Worm (Caenorhabditis elegans) whole organism, L2 larva: ENCODE results near the gene F53H1.3.

Experiments
- C34F6.9 ChIP-seq: fragments of 150-350 bp; optimal IDR thresholded peaks from 2 replicates; lab custom pipeline; 2014; ENCODE audit warnings: missing biosample characterization, missing genetic modification characterization
- F13H6.1 ChIP-seq: sonication (generic microtip); optimal IDR thresholded peaks from 2 replicates; lab custom pipeline; 2016; ENCODE audit warnings: missing genetic modification characterization, missing compliant biosample characterization
- Y55F3AM.14 ChIP-seq: fragments of 200-800 bp; sonication (Bioruptor generic); optimal IDR thresholded peaks from 2 replicates; lab custom pipeline; 2018; ENCODE audit warnings: mild to moderate bottlenecking, missing genetic modification characterization, missing compliant biosample characterization
- ZK546.5 ChIP-seq: sonication (generic microtip); optimal IDR thresholded peaks from 2 replicates; lab custom pipeline; 2017; ENCODE audit warnings: missing biosample characterization, missing genetic modification characterization
- aly-2 ChIP-seq: fragments of 150-350 bp; optimal IDR thresholded peaks from 2 replicates; lab custom pipeline; 2014; ENCODE audit warnings: missing biosample characterization, missing genetic modification characterization
- ama-1 ChIP-seq: fragments of 150-350 bp; optimal IDR thresholded peaks from 2 replicates; lab custom pipeline; 2018; ENCODE audit warnings: inconsistent platforms
- ceh-16 ChIP-seq: fragments of 150-350 bp; optimal IDR thresholded peaks from 2 replicates; lab custom pipeline; 2014; ENCODE audit warnings: missing biosample characterization, missing genetic modification characterization
- crh-2 ChIP-seq: sonication (generic microtip); optimal IDR thresholded peaks from 2 replicates; lab custom pipeline; 2017; ENCODE audit warnings: missing biosample characterization, missing genetic modification characterization
- egl-27 ChIP-seq: sonication (generic microtip); optimal IDR thresholded peaks from 3 replicates; lab custom pipeline; 2017; ENCODE audit warnings: missing biosample characterization, missing genetic modification reagents, missing genetic modification characterization
- elt-1 ChIP-seq: fragments of 150-350 bp; optimal IDR thresholded peaks from 2 replicates; lab custom pipeline; 2014; ENCODE audit warnings: missing biosample characterization, missing genetic modification characterization
- elt-3 ChIP-seq: sonication (generic microtip); optimal IDR thresholded peaks from 2 replicates; lab custom pipeline; 2017; ENCODE audit warnings: missing biosample characterization, missing genetic modification characterization
- fos-1 ChIP-seq: fragments of 150-350 bp; optimal IDR thresholded peaks from 2 replicates; lab custom pipeline; 2014; ENCODE audit warnings: missing biosample characterization, missing genetic modification characterization
- gmeb-1 ChIP-seq: fragments of 150-350 bp; optimal IDR thresholded peaks from 2 replicates; lab custom pipeline; 2014; ENCODE audit warnings: missing biosample characterization, missing genetic modification characterization
- lin-11 ChIP-seq: fragments of 150-350 bp; sonication (generic microtip); optimal IDR thresholded peaks from 2 replicates; lab custom pipeline; 2014; ENCODE audit warnings: missing biosample characterization, missing genetic modification characterization, inconsistent platforms, mixed read lengths
- lin-13 ChIP-seq: fragments of 150-350 bp; optimal IDR thresholded peaks from 2 replicates; lab custom pipeline; 2014; ENCODE audit warnings: missing biosample characterization, missing genetic modification reagents, missing genetic modification characterization
- lin-39 ChIP-seq: fragments of 150-350 bp; optimal IDR thresholded peaks from 2 replicates; lab custom pipeline; 2014; ENCODE audit warnings: missing biosample characterization, missing genetic modification reagents, missing genetic modification characterization
- lsy-2 ChIP-seq, 2 experiments: fragments of 150-350 bp in 1 of 2; sonication (generic microtip) in 1 of 2; optimal IDR thresholded peaks; 2 replicates each; lab custom pipeline; 2014 to 2017; ENCODE audit warnings: missing biosample characterization in 2 of 2, missing genetic modification characterization in 2 of 2
- mab-5 ChIP-seq: fragments of 150-350 bp; optimal IDR thresholded peaks from 2 replicates; lab custom pipeline; 2014; ENCODE audit warnings: missing biosample characterization, missing genetic modification characterization
- mdl-1 ChIP-seq, 2 experiments: fragments of 150-350 bp in 1 of 2; sonication (generic microtip) in 1 of 2; optimal IDR thresholded peaks; 2 replicates each; lab custom pipeline; 2017; ENCODE audit warnings: missing biosample characterization in 2 of 2, missing genetic modification characterization in 2 of 2
- nhr-11 ChIP-seq: fragments of 150-350 bp; optimal IDR thresholded peaks from 2 replicates; lab custom pipeline; 2014; ENCODE audit warnings: missing biosample characterization, missing genetic modification characterization
- nhr-12 ChIP-seq: fragments of 150-350 bp; optimal IDR thresholded peaks from 2 replicates; lab custom pipeline; 2014; ENCODE audit warnings: missing biosample characterization, missing genetic modification characterization
- nhr-21 ChIP-seq: fragments of 150-350 bp; optimal IDR thresholded peaks from 2 replicates; lab custom pipeline; 2014; ENCODE audit warnings: missing biosample characterization, missing genetic modification characterization
- nhr-23 ChIP-seq: fragments of 150-350 bp; optimal IDR thresholded peaks from 2 replicates; lab custom pipeline; 2014; ENCODE audit warnings: missing biosample characterization, missing genetic modification reagents, missing genetic modification characterization
- nhr-25 ChIP-seq: fragments of 150-350 bp; sonication (generic microtip); optimal IDR thresholded peaks from 3 replicates; lab custom pipeline; 2014; ENCODE audit warnings: missing biosample characterization, missing genetic modification characterization
- nhr-77 ChIP-seq: fragments of 150-350 bp; optimal IDR thresholded peaks from 2 replicates; lab custom pipeline; 2014; ENCODE audit warnings: missing biosample characterization, missing genetic modification characterization
- peb-1 ChIP-seq: fragments of 150-350 bp; optimal IDR thresholded peaks from 2 replicates; lab custom pipeline; 2014; ENCODE audit warnings: missing biosample characterization, missing genetic modification characterization
- sma-3 ChIP-seq: sonication (generic microtip); optimal IDR thresholded peaks from 2 replicates; lab custom pipeline; 2016; ENCODE audit warnings: missing genetic modification reagents, missing genetic modification characterization, missing compliant biosample characterization
- sma-9 ChIP-seq, 2 experiments: fragments of 150-350 bp in 1 of 2; sonication (generic microtip) in 1 of 2; optimal IDR thresholded peaks; 2 replicates each; lab custom pipeline; 2014 to 2016; ENCODE audit warnings: missing genetic modification characterization in 2 of 2, mild to moderate bottlenecking in 1 of 2, missing biosample characterization in 1 of 2, missing compliant biosample characterization in 1 of 2, missing genetic modification reagents in 1 of 2, moderate library complexity in 1 of 2
- snpc-4 ChIP-seq: fragments of 150-350 bp; optimal IDR thresholded peaks from 2 replicates; lab custom pipeline; 2014; ENCODE audit warnings: missing biosample characterization, missing genetic modification characterization
- unc-55 ChIP-seq: fragments of 150-350 bp; sonication (generic microtip); optimal IDR thresholded peaks from 3 replicates; lab custom pipeline; 2014; ENCODE audit warnings: missing biosample characterization, missing genetic modification reagents, missing genetic modification characterization
- unc-62 ChIP-seq: fragments of 150-350 bp; optimal IDR thresholded peaks from 2 replicates; lab custom pipeline; 2014; ENCODE audit warnings: missing biosample characterization, missing genetic modification reagents, missing genetic modification characterization
- zag-1 ChIP-seq: fragments of 150-350 bp; optimal IDR thresholded peaks from 2 replicates; lab custom pipeline; 2014; ENCODE audit warnings: missing biosample characterization, missing genetic modification characterization
- ztf-1 ChIP-seq: fragments of 200-800 bp; sonication (Bioruptor generic); conservative IDR thresholded peaks from 2 replicates; pipeline ENCODE4 v1.3.6; 2022; ENCODE audit warnings: missing genetic modification characterization, missing compliant biosample characterization
- ztf-11 ChIP-seq: sonication (generic microtip); optimal IDR thresholded peaks from 2 replicates; lab custom pipeline; 2017; ENCODE audit warnings: missing biosample characterization, missing genetic modification characterization
- ztf-4 ChIP-seq: fragments of 150-350 bp; optimal IDR thresholded peaks from 2 replicates; lab custom pipeline; 2014; ENCODE audit warnings: missing biosample characterization, missing genetic modification characterization

The F53H1.3 gene

DNA sequence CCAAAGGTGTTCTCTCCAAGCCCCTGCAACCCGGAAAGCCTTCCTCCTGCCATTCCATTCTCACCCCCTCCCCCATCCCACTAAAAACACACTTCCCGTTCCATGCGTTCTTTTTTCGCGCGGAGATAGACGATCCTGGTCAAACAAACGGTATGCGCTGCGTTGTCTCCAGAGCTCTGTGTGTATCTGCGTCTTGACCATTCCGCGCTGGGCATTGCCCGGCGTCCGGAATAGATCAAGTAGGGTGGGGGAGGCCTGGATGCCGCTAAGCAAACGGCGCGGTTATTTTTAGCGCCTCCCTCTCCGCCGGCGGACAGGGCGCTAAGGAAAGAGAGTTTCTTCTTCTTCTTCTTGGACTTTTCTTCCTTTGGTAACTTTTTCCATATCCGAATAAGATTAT, 46.3 kb downstream of the F53H1.3 start:
- no peak for TF ChIP-seq nhr-12 (tag; lab: Kevin White, UChicago)
- TF ChIP-seq nhr-23 (tag; lab: Kevin White, UChicago) = no peak
- no peak for TF ChIP-seq ama-1 (lab: Kevin White, UChicago)
- no peak for TF ChIP-seq aly-2 (tag; lab: Kevin White, UChicago)
- no peak for TF ChIP-seq gmeb-1 (tag; lab: Kevin White, UChicago)
- TF ChIP-seq mab-5 (tag; lab: Kevin White, UChicago) = no peak
- TF ChIP-seq nhr-25 (tag; lab: Kevin White, UChicago) = no peak
- no peak for TF ChIP-seq elt-3
- TF ChIP-seq nhr-11 = no peak
- TF ChIP-seq lin-39 (tag; lab: Kevin White, UChicago) = no peak
- no peak for TF ChIP-seq ZK546.5 (tag; lab: Kevin White, UChicago)
- no peak for TF ChIP-seq egl-27
- TF ChIP-seq mdl-1 (tag; optimal IDR thresholded peaks at IDR 0.05; lab: Kevin White, UChicago) = no peak
- no peak for TF ChIP-seq nhr-21
- TF ChIP-seq lsy-2 (tag; optimal IDR thresholded peaks at IDR 0.05; lab: Kevin White, UChicago) = no peak
- TF ChIP-seq Y55F3AM.14 (GFP tag; lab: Kevin White, UChicago) = no peak
- TF ChIP-seq fos-1 = no peak
- TF ChIP-seq, all 48 proteins: peak for 0

DNA sequence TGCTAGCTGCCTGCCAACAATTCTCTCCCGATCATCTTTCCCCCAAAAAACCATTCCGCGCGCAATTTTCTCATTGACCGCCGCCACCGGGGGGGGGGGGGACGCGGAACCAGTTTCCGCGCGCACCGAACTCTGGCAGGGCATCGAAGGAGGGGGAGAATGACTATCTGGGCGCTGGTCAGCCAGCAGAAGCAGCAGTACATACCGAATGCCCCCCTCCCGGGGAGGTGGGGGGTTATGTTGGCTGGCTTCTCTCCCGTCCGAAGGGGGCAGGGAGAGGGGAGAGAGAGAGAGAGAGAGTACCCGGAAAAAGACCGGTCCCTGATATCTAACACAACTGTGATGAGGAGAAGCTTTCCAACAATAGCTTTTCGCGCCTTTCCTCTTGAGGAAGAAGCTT, 48.7 kb downstream of the F53H1.3 start:
- no peak for TF ChIP-seq nhr-77
- TF ChIP-seq C34F6.9 (tag; lab: Kevin White, UChicago) = no peak
- no peak for TF ChIP-seq aly-2 (tag; lab: Kevin White, UChicago)
- TF ChIP-seq zag-1 = no peak
- TF ChIP-seq ztf-1 (GFP tag; lab: Robert Waterston, UW) = no peak
- no peak for TF ChIP-seq snpc-4 (tag; lab: Kevin White, UChicago)
- no peak for TF ChIP-seq elt-1
- no peak for TF ChIP-seq F13H6.1 (tag; lab: Kevin White, UChicago)
- no peak for TF ChIP-seq mab-5 (tag; lab: Kevin White, UChicago)
- no peak for TF ChIP-seq lin-13 (GFP tag; lab: Kevin White, UChicago)
- no peak for TF ChIP-seq ZK546.5 (tag; lab: Kevin White, UChicago)
- TF ChIP-seq peb-1 (tag; lab: Kevin White, UChicago) = no peak
- no peak for TF ChIP-seq crh-2 (tag; lab: Kevin White, UChicago)
- no peak for TF ChIP-seq mdl-1 (tag; optimal IDR thresholded peaks at IDR 0.05; lab: Kevin White, UChicago)
- no peak for TF ChIP-seq fos-1
- no peak for TF ChIP-seq lin-11 (tag; lab: Kevin White, UChicago)
- no peak for TF ChIP-seq unc-62 (GFP tag; lab: Kevin White, UChicago)

DNA sequence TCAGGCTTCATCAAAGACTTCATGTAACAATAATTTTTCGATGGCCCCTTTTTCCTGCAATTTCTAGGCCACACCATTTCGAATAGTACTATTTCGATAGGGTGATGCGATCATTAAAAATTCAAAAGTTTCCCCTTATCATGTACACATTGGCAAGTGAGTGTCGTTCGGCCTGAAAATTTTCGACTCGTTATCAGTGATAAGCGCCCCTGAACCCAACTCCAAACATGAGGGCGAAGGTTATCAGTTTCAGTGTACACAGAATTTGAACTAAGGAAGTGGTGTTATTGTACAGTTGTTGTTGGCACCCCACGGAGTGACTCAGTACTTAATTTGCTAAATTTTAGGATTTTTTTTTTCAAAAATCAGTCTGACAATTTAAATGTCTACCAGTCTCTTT, 50.0 kb downstream of the F53H1.3 start:
- peak; percentile 6 for TF ChIP-seq sma-3
- TF ChIP-seq snpc-4 (tag; lab: Kevin White, UChicago) = no peak
- peak; percentile 96 for TF ChIP-seq fos-1
- no peak for TF ChIP-seq nhr-21
- TF ChIP-seq sma-9 (GFP tag; optimal IDR thresholded peaks at IDR 0.05; lab: Kevin White, UChicago) = peak; percentile 66
- TF ChIP-seq sma-9 (tag; optimal IDR thresholded peaks at IDR 0.05; lab: Kevin White, UChicago) = no peak
- TF ChIP-seq F13H6.1 (tag; lab: Kevin White, UChicago) = peak; percentile 48

DNA sequence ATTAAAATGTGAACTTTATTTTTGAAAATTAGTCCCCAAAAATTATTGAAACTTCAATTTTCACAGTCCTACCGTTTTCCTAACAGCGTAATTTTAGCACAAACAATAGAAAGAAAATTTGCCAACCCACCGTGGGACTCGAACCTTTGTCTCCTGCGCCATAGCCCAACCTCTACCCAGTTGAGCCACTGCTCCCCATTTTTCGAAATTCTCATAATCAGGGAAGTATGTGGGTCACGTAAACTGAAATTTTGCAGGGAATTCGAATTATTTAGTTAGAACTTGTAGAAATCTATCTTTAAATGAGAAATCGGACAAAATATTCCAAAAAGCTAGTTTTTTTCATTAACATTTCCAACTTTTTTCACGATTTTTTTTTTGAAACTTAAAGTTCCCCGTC, 51.4 kb downstream of the F53H1.3 start:
- no peak for TF ChIP-seq ztf-11 (tag; lab: Kevin White, UChicago)
- no peak for TF ChIP-seq nhr-23 (tag; lab: Kevin White, UChicago)
- TF ChIP-seq nhr-25 (tag; lab: Kevin White, UChicago) = no peak
- TF ChIP-seq aly-2 (tag; lab: Kevin White, UChicago) = no peak
- no peak for TF ChIP-seq ZK546.5 (tag; lab: Kevin White, UChicago)
- TF ChIP-seq mab-5 (tag; lab: Kevin White, UChicago) = no peak
- TF ChIP-seq snpc-4 (tag; lab: Kevin White, UChicago) = no peak
- no peak for TF ChIP-seq egl-27
- no peak for TF ChIP-seq ztf-1 (GFP tag; lab: Robert Waterston, UW)
- no peak for TF ChIP-seq ceh-16 (tag; lab: Kevin White, UChicago)
- TF ChIP-seq nhr-21 = no peak
- no peak for TF ChIP-seq elt-1
- TF ChIP-seq sma-9 (GFP tag; optimal IDR thresholded peaks at IDR 0.05; lab: Kevin White, UChicago) = no peak
- TF ChIP-seq sma-9 (tag; optimal IDR thresholded peaks at IDR 0.05; lab: Kevin White, UChicago) = no peak
- TF ChIP-seq F13H6.1 (tag; lab: Kevin White, UChicago) = no peak
- no peak for TF ChIP-seq ztf-4 (tag; lab: Kevin White, UChicago)
- TF ChIP-seq unc-55 (GFP tag; lab: Kevin White, UChicago) = no peak
- no peak for TF ChIP-seq zag-1
